Fruit fly (Drosophila melanogaster) Kc167 (cell line): ENCODE results near the gene Zaf1.

ENCODE experiments used
- Myc ChIP-seq: fragments of >200 bp; optimal IDR thresholded peaks from 2 replicates; lab custom pipeline; 2017; ENCODE audit warnings: missing external identifiers
- Sin3A ChIP-seq: fragments of >200 bp; optimal IDR thresholded peaks from 2 replicates; lab custom pipeline; 2018; ENCODE audit warnings: missing external identifiers
- h ChIP-seq: fragments of >200 bp; optimal IDR thresholded peaks from 3 replicates; lab custom pipeline; 2018; ENCODE audit warnings: missing external identifiers
- psq ChIP-seq: fragments of >200 bp; optimal IDR thresholded peaks from 2 replicates; lab custom pipeline; 2017; ENCODE audit warnings: missing external identifiers
- ttk ChIP-seq: sonication (Bioruptor generic); optimal IDR thresholded peaks from 2 replicates; lab custom pipeline; 2017; ENCODE audit warnings: missing external identifiers

DNA sequence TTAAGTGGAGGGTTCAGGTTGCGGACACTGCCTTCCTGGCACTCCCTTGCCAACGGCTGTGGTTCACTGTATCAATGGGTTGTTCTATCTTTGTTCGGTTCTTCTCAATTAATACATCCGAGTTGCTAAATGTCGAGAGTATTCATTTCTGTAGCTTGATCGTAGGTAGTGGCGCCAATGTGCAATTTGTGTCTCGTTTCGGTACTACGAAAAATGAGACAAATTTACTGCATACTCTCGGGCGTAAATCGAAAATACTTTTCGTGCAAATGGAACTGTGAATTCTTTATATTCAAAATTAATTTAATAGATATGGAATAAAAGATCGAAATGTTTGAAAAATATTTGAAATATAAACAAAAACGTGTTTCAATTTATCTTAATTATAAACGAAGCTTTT, 40.1 kb upstream of the Zaf1 start:
- no peak for TF ChIP-seq Myc (lab: Kevin White, UChicago)
- no peak for TF ChIP-seq psq (lab: Kevin White, UChicago)
- TF ChIP-seq Sin3A = no peak
- no peak for TF ChIP-seq h (lab: Kevin White, UChicago)
- TF ChIP-seq ttk = no peak
